Worm (Caenorhabditis elegans) whole organism, L1 larva: ENCODE measurements around the gene skr-10.

Experiments used
- C34B4.2 ChIP-seq: sonication (generic microtip); optimal IDR thresholded peaks from 2 replicates; lab custom pipeline; 2017; ENCODE audit warnings: mild to moderate bottlenecking, missing genetic modification characterization, missing compliant biosample characterization
- F16B12.6 ChIP-seq: fragments of 150-350 bp; optimal IDR thresholded peaks from 2 replicates; lab custom pipeline; 2014; ENCODE audit warnings: missing biosample characterization, missing genetic modification characterization
- aly-2 ChIP-seq: fragments of 150-350 bp; optimal IDR thresholded peaks from 2 replicates; lab custom pipeline; 2014; ENCODE audit warnings: missing biosample characterization, missing genetic modification characterization
- ama-1 ChIP-seq: fragments of 150-350 bp; optimal IDR thresholded peaks from 2 replicates; lab custom pipeline; 2014
- blmp-1 ChIP-seq: fragments of 150-350 bp; optimal IDR thresholded peaks from 2 replicates; lab custom pipeline; 2014; ENCODE audit warnings: missing biosample characterization, missing genetic modification characterization
- ceh-8 ChIP-seq: fragments of 200-800 bp; sonication (Bioruptor generic); optimal IDR thresholded peaks from 2 replicates; lab custom pipeline; 2018; ENCODE audit warnings: mild to moderate bottlenecking, missing genetic modification characterization, moderate library complexity, missing compliant biosample characterization
- ceh-82 ChIP-seq, 3 experiments: fragments of 150-350 bp in 1 of 3; sonication (generic microtip) in 2 of 3; optimal IDR thresholded peaks; 2 replicates each; lab custom pipeline; 2014 to 2017; ENCODE audit warnings: missing biosample characterization in 3 of 3, missing genetic modification characterization in 3 of 3
- ceh-90 ChIP-seq: sonication (generic microtip); optimal IDR thresholded peaks from 2 replicates; lab custom pipeline; 2016; ENCODE audit warnings: missing genetic modification characterization, missing compliant biosample characterization
- ces-1 ChIP-seq: fragments of 150-350 bp; optimal IDR thresholded peaks from 2 replicates; lab custom pipeline; 2014; ENCODE audit warnings: missing biosample characterization, missing genetic modification reagents, missing genetic modification characterization
- dsc-1 ChIP-seq: sonication (generic microtip); optimal IDR thresholded peaks from 2 replicates; lab custom pipeline; 2016; ENCODE audit warnings: mild to moderate bottlenecking, missing genetic modification characterization, missing compliant biosample characterization
- efl-3 ChIP-seq: fragments of 200-800 bp; sonication (Bioruptor generic); optimal IDR thresholded peaks from 2 replicates; lab custom pipeline; 2018; ENCODE audit warnings: mild to moderate bottlenecking, missing genetic modification characterization, missing compliant biosample characterization
- egl-27 ChIP-seq, 2 experiments: fragments of 150-350 bp in 1 of 2; sonication (generic microtip); optimal IDR thresholded peaks; 3 replicates each; lab custom pipeline; 2017 to 2018; ENCODE audit warnings: missing biosample characterization in 2 of 2, missing genetic modification characterization in 2 of 2, missing genetic modification reagents in 2 of 2
- elt-2 ChIP-seq: sonication (generic microtip); optimal IDR thresholded peaks from 2 replicates; lab custom pipeline; 2016; ENCODE audit warnings: missing genetic modification characterization, mild to moderate bottlenecking, inconsistent platforms, missing compliant biosample characterization, missing genetic modification reagents
- elt-3 ChIP-seq, 6 experiments: fragments of 150-350 bp in 1 of 6; sonication (generic microtip); optimal IDR thresholded peaks; 2 replicates each; lab custom pipeline; 2017 to 2018; ENCODE audit warnings: missing biosample characterization in 6 of 6, missing genetic modification characterization in 6 of 6, inconsistent platforms in 1 of 6
- ets-5 ChIP-seq: fragments of 200-800 bp; sonication (Bioruptor generic); IDR thresholded peaks from 2 replicates; pipeline ENCODE4 v1.3.6; 2022; ENCODE audit warnings: missing genetic modification characterization, missing compliant biosample characterization
- fkh-10 ChIP-seq: sonication (generic microtip); optimal IDR thresholded peaks from 2 replicates; lab custom pipeline; 2017; ENCODE audit warnings: missing biosample characterization, missing genetic modification reagents, missing genetic modification characterization
- fkh-4 ChIP-seq: sonication (generic microtip); optimal IDR thresholded peaks from 2 replicates; lab custom pipeline; 2016; ENCODE audit warnings: missing compliant biosample characterization, missing genetic modification characterization, borderline replicate concordance
- fos-1 ChIP-seq: fragments of 150-350 bp; optimal IDR thresholded peaks from 2 replicates; lab custom pipeline; 2014; ENCODE audit warnings: missing biosample characterization, missing genetic modification characterization
- hlh-17 ChIP-seq: fragments of 200-800 bp; sonication (Bioruptor generic); optimal IDR thresholded peaks from 2 replicates; lab custom pipeline; 2018; ENCODE audit warnings: missing genetic modification characterization, mild to moderate bottlenecking, missing compliant biosample characterization, moderate library complexity, borderline replicate concordance
- hpl-2 ChIP-seq: fragments of 150-350 bp; optimal IDR thresholded peaks from 2 replicates; lab custom pipeline; 2014; ENCODE audit warnings: missing biosample characterization, missing genetic modification reagents, missing genetic modification characterization
- irx-1 ChIP-seq: sonication (generic microtip); optimal IDR thresholded peaks from 2 replicates; lab custom pipeline; 2016; ENCODE audit warnings: missing genetic modification characterization, missing compliant biosample characterization
- lin-14 ChIP-seq: fragments of 200-800 bp; sonication (Bioruptor generic); optimal IDR thresholded peaks from 2 replicates; lab custom pipeline; 2018; ENCODE audit warnings: mild to moderate bottlenecking, missing genetic modification characterization, moderate library complexity, missing compliant biosample characterization
- lin-15B ChIP-seq: fragments of 150-350 bp; sonication (generic microtip); optimal IDR thresholded peaks from 3 replicates; lab custom pipeline; 2014; ENCODE audit warnings: missing biosample characterization, missing genetic modification characterization
- lin-35 ChIP-seq, 2 experiments: fragments of 150-350 bp; optimal IDR thresholded peaks; 2 replicates each; lab custom pipeline; 2014; ENCODE audit warnings: missing biosample characterization in 2 of 2, missing genetic modification characterization in 2 of 2, missing genetic modification reagents in 2 of 2
- lin-39 ChIP-seq: fragments of 150-350 bp; optimal IDR thresholded peaks from 2 replicates; lab custom pipeline; 2014; ENCODE audit warnings: missing biosample characterization, missing genetic modification reagents, missing genetic modification characterization
- lsy-2 ChIP-seq, 2 experiments: fragments of 150-350 bp; optimal IDR thresholded peaks; 2 replicates each; lab custom pipeline; 2014; ENCODE audit warnings: missing biosample characterization in 2 of 2, missing genetic modification characterization in 2 of 2
- nhr-12 ChIP-seq: sonication (generic microtip); optimal IDR thresholded peaks from 2 replicates; lab custom pipeline; 2017; ENCODE audit warnings: missing biosample characterization, missing genetic modification characterization
- nhr-20 ChIP-seq: sonication (generic microtip); optimal IDR thresholded peaks from 2 replicates; lab custom pipeline; 2016; ENCODE audit warnings: mild to moderate bottlenecking, missing genetic modification characterization, missing compliant biosample characterization
- nhr-77 ChIP-seq: fragments of 150-350 bp; optimal IDR thresholded peaks from 2 replicates; lab custom pipeline; 2014; ENCODE audit warnings: missing biosample characterization, missing genetic modification characterization
- nhr-84 ChIP-seq: sonication (generic microtip); optimal IDR thresholded peaks from 2 replicates; lab custom pipeline; 2017; ENCODE audit warnings: missing biosample characterization, missing genetic modification characterization
- nhr-90 ChIP-seq: sonication (generic microtip); optimal IDR thresholded peaks from 2 replicates; lab custom pipeline; 2016; ENCODE audit warnings: mild to moderate bottlenecking, missing genetic modification characterization, missing compliant biosample characterization; ENCODE audit not compliant: poor library complexity
- pax-3 ChIP-seq: fragments of 200-800 bp; sonication (Bioruptor generic); optimal IDR thresholded peaks from 2 replicates; lab custom pipeline; 2018; ENCODE audit warnings: mild to moderate bottlenecking, missing genetic modification characterization, moderate library complexity, missing compliant biosample characterization
- pqm-1 ChIP-seq: sonication (generic microtip); optimal IDR thresholded peaks from 3 replicates; lab custom pipeline; 2017; ENCODE audit warnings: missing biosample characterization, missing genetic modification characterization
- rnt-1 ChIP-seq: sonication (generic microtip); optimal IDR thresholded peaks from 2 replicates; lab custom pipeline; 2016; ENCODE audit warnings: mild to moderate bottlenecking, missing genetic modification characterization, moderate library complexity, missing compliant biosample characterization
- sox-4 ChIP-seq: sonication (generic microtip); optimal IDR thresholded peaks from 2 replicates; lab custom pipeline; 2016; ENCODE audit warnings: missing genetic modification characterization, missing compliant biosample characterization
- sup-37 ChIP-seq: fragments of 200-800 bp; sonication (Bioruptor generic); optimal IDR thresholded peaks from 2 replicates; lab custom pipeline; 2018; ENCODE audit warnings: mild to moderate bottlenecking, missing genetic modification characterization, missing compliant biosample characterization
- swsn-7 ChIP-seq: sonication (generic microtip); optimal IDR thresholded peaks from 2 replicates; lab custom pipeline; 2016; ENCODE audit warnings: missing genetic modification characterization, missing compliant biosample characterization
- tbx-2 ChIP-seq: sonication (generic microtip); optimal IDR thresholded peaks from 2 replicates; lab custom pipeline; 2016; ENCODE audit warnings: missing genetic modification characterization, missing compliant biosample characterization
- tlp-1 ChIP-seq: fragments of 150-350 bp; optimal IDR thresholded peaks from 2 replicates; lab custom pipeline; 2014; ENCODE audit warnings: missing biosample characterization, missing genetic modification characterization
- unc-30 ChIP-seq: sonication (generic microtip); optimal IDR thresholded peaks from 2 replicates; lab custom pipeline; 2017; ENCODE audit warnings: missing biosample characterization, missing genetic modification characterization
- unc-62 ChIP-seq: fragments of 150-350 bp; optimal IDR thresholded peaks from 2 replicates; lab custom pipeline; 2014; ENCODE audit warnings: missing biosample characterization, missing genetic modification reagents, missing genetic modification characterization
- unc-98 ChIP-seq: fragments of 200-800 bp; sonication (Bioruptor generic); IDR thresholded peaks from 2 replicates; pipeline ENCODE4 v1.3.6; 2022; ENCODE audit warnings: missing genetic modification characterization, missing compliant biosample characterization
- vab-15 ChIP-seq: sonication (generic microtip); optimal IDR thresholded peaks from 2 replicates; lab custom pipeline; 2017; ENCODE audit warnings: missing genotype, mild to moderate bottlenecking, missing genetic modification characterization, missing compliant biosample characterization
- xbp-1 ChIP-seq: sonication (generic microtip); optimal IDR thresholded peaks from 2 replicates; lab custom pipeline; 2016; ENCODE audit warnings: missing genetic modification characterization, missing compliant biosample characterization
- ztf-11 ChIP-seq, 2 experiments: sonication (generic microtip); optimal IDR thresholded peaks; 2 replicates each; lab custom pipeline; 2016 to 2017; ENCODE audit warnings: missing genetic modification characterization in 2 of 2, missing biosample characterization in 1 of 2, missing compliant biosample characterization in 1 of 2

skr-10 gene

ce11 chrIV:15926746-15927145 lies 19.9 kb upstream of the skr-10 start, which contains the start of gene Y105C5B.8:
TSS of gene Y105C5B.8 (minus strand) at chrIV:15926846.
- no peak for TF ChIP-seq swsn-7 (tag; lab: Kevin White, UChicago)
- TF ChIP-seq lin-15B (tag; lab: Kevin White, UChicago): no peak
- TF ChIP-seq egl-27 (tag; optimal IDR thresholded peaks at IDR 0.05; lab: Kevin White, UChicago): no peak
- no peak for TF ChIP-seq C34B4.2 (tag; lab: Kevin White, UChicago)

- TF ChIP-seq sup-37 (GFP tag; lab: Kevin White, UChicago) (no peak), ceh-90 (tag; lab: Kevin White, UChicago) (no peak), irx-1 (no peak), F16B12.6 (tag; lab: Kevin White, UChicago) (no peak), ces-1 (GFP tag; lab: Kevin White, UChicago) (no peak), nhr-77 (no peak), ceh-82 (tag; optimal IDR thresholded peaks at IDR 0.05; lab: Kevin White, UChicago) (no peak), unc-98 (GFP tag; lab: Robert Waterston, UW) (no peak), hlh-17 (GFP tag; lab: Kevin White, UChicago) (no peak), sox-4 (tag; lab: Kevin White, UChicago) (no peak), lin-14 (GFP tag; lab: Kevin White, UChicago) (no peak), pax-3 (no peak), unc-62 (GFP tag; lab: Kevin White, UChicago) (no peak), nhr-20 (tag; lab: Kevin White, UChicago) (peak; percentile 56), ama-1 (lab: Kevin White, UChicago) (no peak), lin-35 (GFP tag; optimal IDR thresholded peaks at IDR 0.05; lab: Kevin White, UChicago) (peak in 1 of 2 experiments; percentile 32), swsn-7 (tag; lab: Kevin White, UChicago) (no peak), nhr-12 (tag; lab: Kevin White, UChicago) (no peak), elt-2 (tag; lab: Kevin White, UChicago) (peak; percentile 82), tlp-1 (tag; lab: Kevin White, UChicago) (no peak), efl-3 (no peak), fos-1 (no peak), elt-3 (tag; optimal IDR thresholded peaks at IDR 0.05; lab: Kevin White, UChicago) (peak; percentile 11 to 97 (median 89)), xbp-1 (tag; lab: Kevin White, UChicago) (no peak), aly-2 (tag; lab: Kevin White, UChicago) (no peak), nhr-90 (tag; lab: Kevin White, UChicago) (peak; percentile 12), ets-5 (GFP tag; lab: Robert Waterston, UW) (no peak), lsy-2 (tag; optimal IDR thresholded peaks at IDR 0.05; lab: Kevin White, UChicago) (no peak), ztf-11 (tag; optimal IDR thresholded peaks at IDR 0.05; lab: Kevin White, UChicago) (no peak), hpl-2 (no peak), tbx-2 (tag; lab: Kevin White, UChicago) (no peak), fkh-4 (tag; lab: Kevin White, UChicago) (no peak), unc-30 (tag; lab: Kevin White, UChicago) (no peak), blmp-1 (tag; lab: Kevin White, UChicago) (no peak), nhr-84 (tag; lab: Kevin White, UChicago) (no peak), fkh-10 (no peak), dsc-1 (tag; lab: Kevin White, UChicago) (no peak), pqm-1 (tag; lab: Kevin White, UChicago) (peak; percentile 12), vab-15 (tag; lab: Kevin White, UChicago) (no peak), lin-39 (tag; lab: Kevin White, UChicago) (no peak), rnt-1 (no peak), ceh-8 (GFP tag; lab: Kevin White, UChicago) (no peak)
These were observed 16.8 kb upstream of the skr-10 start for ce11 chrIV:15929831-15930230.
